Worm (Caenorhabditis elegans): ENCODE data around the gene F53E4.1.

Gene F53E4.1

DNA sequence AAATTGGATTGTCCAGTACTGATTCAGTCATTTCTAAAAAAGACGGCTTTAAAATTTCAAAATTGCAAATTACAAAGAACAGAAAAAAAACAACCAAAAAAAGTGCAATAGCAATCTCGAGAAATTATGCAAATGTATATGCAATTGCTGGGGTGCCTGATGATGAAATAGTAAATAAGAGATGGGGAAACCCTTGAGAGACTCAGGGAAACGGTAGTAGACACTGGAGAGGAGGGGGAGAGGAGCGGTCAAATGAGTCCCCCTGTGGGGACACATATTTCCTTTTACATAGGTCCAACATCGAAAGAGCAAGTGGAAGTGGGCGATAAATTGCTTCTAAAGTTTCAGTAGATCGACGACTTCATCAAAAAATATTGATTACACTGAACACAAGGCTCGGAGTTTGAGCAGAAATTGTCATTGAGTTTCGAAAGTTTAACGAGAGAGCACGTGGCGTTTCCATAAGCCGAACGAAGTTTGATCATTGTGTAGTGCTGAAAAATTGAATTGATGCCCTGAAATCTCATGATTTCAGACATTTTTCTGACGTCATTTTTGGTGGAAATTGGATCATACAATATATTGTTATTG lies 57.7 kb downstream of the F53E4.1 start, which contains the start of the genes fbxa-153 and str-12:
fbxa-153 (minus strand) TSS at position 35 of the 591 bp plus-strand sequence.
str-12 (plus strand) TSS at position 541 of the 591 bp plus-strand sequence.
- no peak for TF ChIP-seq lsy-2 (tag; optimal IDR thresholded peaks at IDR 0.05)
- TF ChIP-seq lin-39 (tag; optimal IDR thresholded peaks at IDR 0.05) = no peak
- no peak for TF ChIP-seq mbf-1 (tag; optimal IDR thresholded peaks at IDR 0.05)
- TF ChIP-seq ztf-4 (tag; optimal IDR thresholded peaks at IDR 0.05) = no peak
- TF ChIP-seq peb-1 (tag; optimal IDR thresholded peaks at IDR 0.05) = no peak
- no peak for TF ChIP-seq nhr-21 (tag; optimal IDR thresholded peaks at IDR 0.05)
- TF ChIP-seq dmd-4 (tag; optimal IDR thresholded peaks at IDR 0.05) = no peak
- TF ChIP-seq nhr-25 (tag; optimal IDR thresholded peaks at IDR 0.05) = no peak
- no peak for TF ChIP-seq nhr-6 (tag; optimal IDR thresholded peaks at IDR 0.05)
- TF ChIP-seq unc-55 (GFP tag; optimal IDR thresholded peaks at IDR 0.05) = peak; percentile 84
- no peak for TF ChIP-seq unc-62 (GFP tag; optimal IDR thresholded peaks at IDR 0.05)
- TF ChIP-seq nhr-23 (tag; optimal IDR thresholded peaks at IDR 0.05) = no peak
- peak; percentile 64 for TF ChIP-seq C34F6.9 (tag; optimal IDR thresholded peaks at IDR 0.05)
- peak; percentile 62 for TF ChIP-seq zag-1 (tag; optimal IDR thresholded peaks at IDR 0.05)
- peak; percentile 28 for TF ChIP-seq nhr-129 (tag; optimal IDR thresholded peaks at IDR 0.05)
- no peak for TF ChIP-seq nhr-237 (tag; optimal IDR thresholded peaks at IDR 0.05)
- TF ChIP-seq elt-1 (tag; optimal IDR thresholded peaks at IDR 0.05) = no peak
- TF ChIP-seq egl-27 (tag; optimal IDR thresholded peaks at IDR 0.05) = no peak
- no peak for TF ChIP-seq ztf-1 (GFP tag; conservative IDR thresholded peaks at IDR 0.05)
- no peak for TF ChIP-seq ceh-82 (tag; optimal IDR thresholded peaks at IDR 0.05)
- no peak for TF ChIP-seq lin-11 (tag; optimal IDR thresholded peaks at IDR 0.05)
- TF ChIP-seq ama-1 (optimal IDR thresholded peaks at IDR 0.05) = no peak
- no peak for TF ChIP-seq F13H6.1 (tag; optimal IDR thresholded peaks at IDR 0.05)
- no peak for TF ChIP-seq alr-1 (tag; optimal IDR thresholded peaks at IDR 0.05)
- no peak for TF ChIP-seq R02D3.7 (tag; optimal IDR thresholded peaks at IDR 0.05)
- peak; percentile 28 for TF ChIP-seq sma-9 (GFP tag; optimal IDR thresholded peaks at IDR 0.05)
- no peak for TF ChIP-seq sma-9 (tag; optimal IDR thresholded peaks at IDR 0.05)
- no peak for TF ChIP-seq fos-1 (tag; optimal IDR thresholded peaks at IDR 0.05)
- TF ChIP-seq nhr-77 (tag; optimal IDR thresholded peaks at IDR 0.05) = no peak
- no peak for TF ChIP-seq nhr-10 (tag; optimal IDR thresholded peaks at IDR 0.05)

DNA sequence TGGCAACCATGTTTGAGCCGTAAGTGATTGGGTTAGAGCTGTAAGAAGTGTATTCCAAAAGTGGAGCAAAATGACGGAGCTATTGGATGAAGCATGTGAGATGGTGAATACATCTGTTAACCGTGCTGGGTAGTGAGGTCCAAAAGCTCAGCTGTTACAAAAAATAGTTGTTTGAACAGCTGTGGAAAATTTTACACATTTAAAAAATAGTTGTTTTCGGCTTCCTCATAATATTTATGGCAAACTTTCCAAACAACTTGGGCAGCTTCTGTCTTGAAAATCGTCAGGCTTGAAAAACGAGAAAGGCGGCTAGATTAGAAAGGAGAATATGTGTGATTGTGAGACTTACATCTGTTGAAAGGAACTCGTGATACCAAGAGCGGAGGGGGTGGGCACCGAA lies 63.1 kb downstream of the F53E4.1 start, which contains the start of gene fbxa-154:
fbxa-154 (minus strand) TSS at position 101 of the 400 bp plus-strand sequence.
- TF ChIP-seq mab-5 (tag; optimal IDR thresholded peaks at IDR 0.05) (no peak), aly-2 (tag; optimal IDR thresholded peaks at IDR 0.05) (no peak), zag-1 (tag; optimal IDR thresholded peaks at IDR 0.05) (no peak), nhr-12 (tag; optimal IDR thresholded peaks at IDR 0.05) (no peak), nhr-6 (tag; optimal IDR thresholded peaks at IDR 0.05) (no peak), unc-55 (GFP tag; optimal IDR thresholded peaks at IDR 0.05) (no peak)
